Fruit fly (Drosophila melanogaster) whole organism, embryonic: Measurements from ENCODE around the gene drl.

ENCODE experiments used
- Ada2b ChIP-seq: fragments of 200-800 bp; sonication (Bioruptor generic); IDR thresholded peaks from 2 replicates; pipeline ENCODE4 v1.3.6; 2022; ENCODE audit warnings: missing biosample characterization, missing genetic modification characterization
- Antp ChIP-seq: fragments of 200-800 bp; sonication (Bioruptor generic); optimal IDR thresholded peaks from 3 replicates; lab custom pipeline; 2016; ENCODE audit warnings: missing biosample characterization, missing genetic modification characterization
- Asciz ChIP-seq: fragments of 200-800 bp; sonication (Bioruptor generic); optimal IDR thresholded peaks from 2 replicates; lab custom pipeline; 2017; ENCODE audit warnings: missing biosample characterization, mild to moderate bottlenecking, missing genetic modification characterization, missing genetic modification reagents
- Atf-2 ChIP-seq: fragments of 200-800 bp; sonication (Bioruptor generic); optimal IDR thresholded peaks from 2 replicates; lab custom pipeline; 2016; ENCODE audit warnings: missing biosample characterization, missing genetic modification characterization
- Atf6 ChIP-seq: fragments of 200-800 bp; sonication (Bioruptor generic); IDR thresholded peaks from 2 replicates; pipeline ENCODE4 v1.3.6; 2022; ENCODE audit warnings: missing biosample characterization, missing genetic modification characterization
- B-H1 ChIP-seq: fragments of 200-800 bp; sonication (Bioruptor generic); IDR thresholded peaks from 3 replicates; pipeline ENCODE4 v1.3.6; 2022; ENCODE audit warnings: missing biosample characterization, missing genetic modification characterization
- B-H2 ChIP-seq: fragments of 200-800 bp; sonication (Bioruptor generic); optimal IDR thresholded peaks from 2 replicates; lab custom pipeline; 2018; ENCODE audit warnings: missing biosample characterization, mild to moderate bottlenecking, missing genetic modification characterization
- Bgb ChIP-seq: fragments of 200-800 bp; sonication (Bioruptor generic); IDR thresholded peaks from 2 replicates; pipeline ENCODE4 v1.3.6; 2022; ENCODE audit warnings: missing biosample characterization, missing genetic modification characterization; ENCODE audit not compliant: partially characterized antibody
- CG10431 ChIP-seq: fragments of 200-800 bp; sonication (Bioruptor generic); optimal IDR thresholded peaks from 3 replicates; lab custom pipeline; 2018; ENCODE audit warnings: missing biosample characterization, mild to moderate bottlenecking, missing genetic modification characterization
- CG10565 ChIP-seq: fragments of 200-800 bp; sonication (Bioruptor generic); optimal IDR thresholded peaks from 3 replicates; lab custom pipeline; 2016; ENCODE audit warnings: missing biosample characterization, mild to moderate bottlenecking, missing genetic modification characterization
- CG11504 ChIP-seq: fragments of 200-800 bp; sonication (Bioruptor generic); optimal IDR thresholded peaks from 3 replicates; lab custom pipeline; 2019; ENCODE audit warnings: missing biosample characterization, mild to moderate bottlenecking, missing genetic modification characterization, moderate library complexity
- CG11560 ChIP-seq: fragments of 200-800 bp; sonication (Bioruptor generic); IDR thresholded peaks from 3 replicates; pipeline ENCODE4 v1.3.6; 2022; ENCODE audit warnings: missing biosample characterization, missing genetic modification characterization
- CG12219 ChIP-seq: fragments of 200-800 bp; sonication (Bioruptor generic); optimal IDR thresholded peaks from 3 replicates; lab custom pipeline; 2018; ENCODE audit warnings: missing biosample characterization, mild to moderate bottlenecking, missing genetic modification characterization
- CG1233 ChIP-seq: fragments of 200-800 bp; sonication (Bioruptor generic); optimal IDR thresholded peaks from 4 replicates; lab custom pipeline; 2018; ENCODE audit warnings: missing biosample characterization, mild to moderate bottlenecking, missing genetic modification characterization
- CG14441 ChIP-seq: fragments of 200-800 bp; sonication (Bioruptor generic); IDR thresholded peaks from 2 replicates; pipeline ENCODE4 v1.3.6; 2022; ENCODE audit warnings: missing biosample characterization, missing genetic modification characterization
- CG15696 ChIP-seq: fragments of 200-800 bp; sonication (Bioruptor generic); optimal IDR thresholded peaks from 2 replicates; lab custom pipeline; 2019; ENCODE audit warnings: missing biosample characterization, mild to moderate bottlenecking, missing genetic modification characterization, moderate library complexity
- CG16863 ChIP-seq: fragments of 200-800 bp; sonication (Bioruptor generic); optimal IDR thresholded peaks from 3 replicates; lab custom pipeline; 2016; ENCODE audit warnings: missing biosample characterization, missing genetic modification characterization
- CG1792 ChIP-seq: fragments of 200-800 bp; sonication (Bioruptor generic); optimal IDR thresholded peaks from 2 replicates; lab custom pipeline; 2016; ENCODE audit warnings: missing biosample characterization, missing genetic modification characterization
- CG18619 ChIP-seq: fragments of 200-800 bp; sonication (Bioruptor generic); optimal IDR thresholded peaks from 3 replicates; lab custom pipeline; 2017; ENCODE audit warnings: missing biosample characterization, mild to moderate bottlenecking, missing genetic modification characterization
- CG32767 ChIP-seq: fragments of 200-800 bp; sonication (Bioruptor generic); IDR thresholded peaks from 2 replicates; pipeline ENCODE4 v1.3.6; 2022; ENCODE audit warnings: missing biosample characterization, missing genetic modification characterization
- CG5180 ChIP-seq: fragments of 200-800 bp; sonication (Bioruptor generic); optimal IDR thresholded peaks from 3 replicates; lab custom pipeline; 2017; ENCODE audit warnings: missing biosample characterization, missing genetic modification characterization, mild to moderate bottlenecking, moderate library complexity, missing genetic modification reagents
- Dbx ChIP-seq: fragments of 200-800 bp; sonication (Bioruptor generic); IDR thresholded peaks from 3 replicates; pipeline ENCODE4 v1.3.6; 2022; ENCODE audit warnings: missing biosample characterization, missing genetic modification characterization
- Eip74EF ChIP-seq, 2 experiments: fragments of 200-800 bp in 1 of 2; fragments of >200 bp in 1 of 2; sonication (Bioruptor generic) in 1 of 2; optimal IDR thresholded peaks; 2 replicates each; lab custom pipeline; 2017 to 2019; ENCODE audit warnings: missing biosample characterization in 2 of 2, missing genetic modification characterization in 2 of 2, mild to moderate bottlenecking in 1 of 2, moderate library complexity in 1 of 2
- Fer1 ChIP-seq: fragments of 200-800 bp; sonication (Bioruptor generic); optimal IDR thresholded peaks from 2 replicates; lab custom pipeline; 2017; ENCODE audit warnings: missing biosample characterization, mild to moderate bottlenecking, missing genetic modification characterization
- H2.0 ChIP-seq: fragments of 200-800 bp; sonication (Bioruptor generic); IDR thresholded peaks from 2 replicates; pipeline ENCODE4 v1.3.6; 2022; ENCODE audit warnings: missing biosample characterization, missing genetic modification characterization
- Hmx ChIP-seq: fragments of 200-800 bp; sonication (Bioruptor generic); optimal IDR thresholded peaks from 2 replicates; lab custom pipeline; 2016; ENCODE audit warnings: missing biosample characterization, missing genetic modification characterization
- Opbp ChIP-seq: fragments of 200-800 bp; sonication (Bioruptor generic); IDR thresholded peaks from 3 replicates; pipeline ENCODE4 v1.3.6; 2022; ENCODE audit warnings: missing biosample characterization, missing genetic modification characterization; ENCODE audit not compliant: partially characterized antibody
- Optix ChIP-seq: fragments of 200-800 bp; sonication (Bioruptor generic); IDR thresholded peaks from 3 replicates; pipeline ENCODE4 v1.3.6; 2022; ENCODE audit warnings: missing biosample characterization, missing genetic modification characterization
- PHDP ChIP-seq: fragments of 200-800 bp; sonication (Bioruptor generic); optimal IDR thresholded peaks from 3 replicates; lab custom pipeline; 2018; ENCODE audit warnings: missing biosample characterization, mild to moderate bottlenecking, missing genetic modification characterization, moderate library complexity
- Six4 ChIP-seq: fragments of 200-800 bp; sonication (Bioruptor generic); optimal IDR thresholded peaks from 2 replicates; lab custom pipeline; 2016; ENCODE audit warnings: missing biosample characterization, missing genetic modification characterization
- Sry-δ ChIP-seq: fragments of 200-800 bp; sonication (Bioruptor generic); optimal IDR thresholded peaks from 2 replicates; lab custom pipeline; 2016; ENCODE audit warnings: missing biosample characterization, missing genetic modification characterization
- Taf1 ChIP-seq: fragments of 200-800 bp; sonication (Bioruptor generic); IDR thresholded peaks from 2 replicates; pipeline ENCODE4 v1.3.6; 2022; ENCODE audit warnings: missing biosample characterization, missing genetic modification characterization
- btn ChIP-seq: fragments of 200-800 bp; sonication (Bioruptor generic); optimal IDR thresholded peaks from 2 replicates; lab custom pipeline; 2016; ENCODE audit warnings: missing biosample characterization, missing genetic modification characterization
- chinmo ChIP-seq: fragments of 200-800 bp; sonication (Bioruptor generic); IDR thresholded peaks from 4 replicates; pipeline ENCODE4 v1.3.6; 2022; ENCODE audit warnings: missing biosample characterization, missing genetic modification characterization; ENCODE audit not compliant: partially characterized antibody
- crp ChIP-seq, 2 experiments: fragments of 200-800 bp; sonication (Bioruptor generic); optimal IDR thresholded peaks; 2 replicates in 1 of 2; 3 replicates in 1 of 2; lab custom pipeline; 2017; ENCODE audit warnings: missing biosample characterization in 2 of 2, missing genetic modification characterization in 2 of 2, mild to moderate bottlenecking in 1 of 2, moderate library complexity in 1 of 2
- dimm ChIP-seq: fragments of 200-800 bp; sonication (Bioruptor generic); IDR thresholded peaks from 2 replicates; pipeline ENCODE4 v1.3.6; 2022; ENCODE audit warnings: missing biosample characterization, missing genetic modification characterization
- fd102C ChIP-seq: fragments of 200-800 bp; sonication (Bioruptor generic); optimal IDR thresholded peaks from 2 replicates; lab custom pipeline; 2018; ENCODE audit warnings: missing biosample characterization, mild to moderate bottlenecking, missing genetic modification characterization, moderate library complexity
- fd3F ChIP-seq: fragments of 200-800 bp; sonication (Bioruptor generic); optimal IDR thresholded peaks from 2 replicates; lab custom pipeline; 2018; ENCODE audit warnings: missing biosample characterization, mild to moderate bottlenecking, missing genetic modification characterization, moderate library complexity
- grau ChIP-seq: fragments of 200-800 bp; optimal IDR thresholded peaks from 3 replicates; lab custom pipeline; 2019; ENCODE audit warnings: missing biosample characterization, mild to moderate bottlenecking, missing genetic modification characterization, moderate library complexity
- ken ChIP-seq: fragments of 200-800 bp; sonication (Bioruptor generic); IDR thresholded peaks from 3 replicates; pipeline ENCODE4 v1.3.6; 2022; ENCODE audit warnings: missing biosample characterization, missing genetic modification characterization
- kni ChIP-seq: fragments of 200-800 bp; sonication (Bioruptor generic); optimal IDR thresholded peaks from 3 replicates; lab custom pipeline; 2017; ENCODE audit warnings: mild to moderate bottlenecking, missing biosample characterization, missing genetic modification reagents, missing genetic modification characterization
- lmd ChIP-seq: fragments of 200-800 bp; sonication (Bioruptor generic); IDR thresholded peaks from 2 replicates; pipeline ENCODE4 v1.3.6; 2022; ENCODE audit warnings: missing biosample characterization, missing genetic modification characterization
- lov ChIP-seq, 2 experiments: fragments of 200-800 bp in 1 of 2; fragments of >200 bp in 1 of 2; sonication (Bioruptor generic) in 1 of 2; IDR thresholded peaks in 1 of 2; optimal IDR thresholded peaks in 1 of 2; 2 replicates in 1 of 2; 3 replicates in 1 of 2; pipeline versions ENCODE4 v1.3.6 to Lab custom; 2017 to 2022; ENCODE audit warnings: missing biosample characterization in 1 of 2, missing genetic modification characterization in 1 of 2
- peb ChIP-seq: fragments of 200-800 bp; sonication (Bioruptor generic); IDR thresholded peaks from 2 replicates; pipeline ENCODE4 v1.3.6; 2022; ENCODE audit warnings: missing biosample characterization, missing genetic modification characterization
- pfk ChIP-seq: fragments of 200-800 bp; sonication (Bioruptor generic); optimal IDR thresholded peaks from 2 replicates; lab custom pipeline; 2018; ENCODE audit warnings: missing biosample characterization, mild to moderate bottlenecking, missing genetic modification characterization, moderate library complexity
- repo ChIP-seq: fragments of 200-800 bp; sonication (Bioruptor generic); optimal IDR thresholded peaks from 2 replicates; lab custom pipeline; 2016; ENCODE audit warnings: missing biosample characterization, missing genetic modification characterization
- ro ChIP-seq: fragments of 200-800 bp; sonication (Bioruptor generic); IDR thresholded peaks from 2 replicates; pipeline ENCODE4 v1.3.6; 2022; ENCODE audit warnings: missing biosample characterization, missing genetic modification characterization
- sima ChIP-seq: fragments of 200-800 bp; sonication (Bioruptor generic); optimal IDR thresholded peaks from 2 replicates; lab custom pipeline; 2016; ENCODE audit warnings: missing biosample characterization, missing genetic modification characterization
- ssp ChIP-seq: fragments of 200-800 bp; sonication (Bioruptor generic); IDR thresholded peaks from 2 replicates; pipeline ENCODE4 v1.3.6; 2022; ENCODE audit warnings: missing biosample characterization, missing genetic modification characterization
- vfl ChIP-seq: fragments of 200-800 bp; sonication (Bioruptor generic); optimal IDR thresholded peaks from 2 replicates; lab custom pipeline; 2016; ENCODE audit warnings: missing biosample characterization, missing genetic modification characterization

drl gene

dm6 chr2L:19154893-19155389 is 35.2 kb upstream of the drl start (continued):
- TF ChIP-seq CG10565 (GFP tag; lab: Kevin White, UChicago) = no peak
- no peak for TF ChIP-seq Bgb (GFP tag; lab: Robert Waterston, UW)
- TF ChIP-seq PHDP = no peak
- peak; percentile 13 for TF ChIP-seq CG15696 (tag; lab: Kevin White, UChicago)
- no peak for TF ChIP-seq ken (GFP tag; lab: Robert Waterston, UW)
- 0 out of 2 replicates have a peak, but pooled peaks have one; percentile 11 for TF ChIP-seq CG14441 (GFP tag; lab: Robert Waterston, UW)
- no peak for TF ChIP-seq Sry-δ (GFP tag; lab: Kevin White, UChicago)
- no peak for TF ChIP-seq repo
- peak; percentile 96 for TF ChIP-seq kni (GFP tag; lab: Kevin White, UChicago)
- no peak for TF ChIP-seq lmd (GFP tag; lab: Robert Waterston, UW)
- no peak for TF ChIP-seq lov (optimal IDR thresholded peaks at IDR 0.05; lab: Kevin White, UChicago)
- no peak for TF ChIP-seq lov (GFP tag; IDR thresholded peaks at IDR 0.05; lab: Robert Waterston, UW)
- TF ChIP-seq CG11504 = no peak
- no peak for TF ChIP-seq btn (GFP tag; lab: Kevin White, UChicago)
- TF ChIP-seq ro (GFP tag; lab: Robert Waterston, UW) = no peak
- TF ChIP-seq B-H1 (GFP tag; lab: Robert Waterston, UW) = no peak
- no peak for TF ChIP-seq sima (GFP tag; lab: Kevin White, UChicago)
- TF ChIP-seq CG18619 = no peak
- peak; percentile 14 for TF ChIP-seq Six4 (GFP tag; lab: Kevin White, UChicago)
- TF ChIP-seq Fer1 (GFP tag; lab: Kevin White, UChicago) = no peak
- no peak for TF ChIP-seq B-H2 (GFP tag; lab: Kevin White, UChicago)
- TF ChIP-seq chinmo (GFP tag; lab: Robert Waterston, UW) = peak; percentile 78; the same call in 1 of the 4 replicates
- no peak; the same call in 2 of the 3 replicates for TF ChIP-seq CG11560 (tag; lab: Robert Waterston, UW)
- TF ChIP-seq CG1233 (GFP tag; lab: Kevin White, UChicago) = no peak
- no peak for TF ChIP-seq CG12219 (GFP tag; lab: Kevin White, UChicago)
- no peak for TF ChIP-seq CG16863
- no peak for TF ChIP-seq dimm (GFP tag; lab: Robert Waterston, UW)
- TF ChIP-seq Dbx (GFP tag; lab: Robert Waterston, UW) = no peak
- peak; percentile 28 for TF ChIP-seq CG5180 (GFP tag; lab: Kevin White, UChicago)
- no peak for TF ChIP-seq Atf-2 (GFP tag; lab: Kevin White, UChicago)
- no peak for TF ChIP-seq Antp
- TF ChIP-seq Eip74EF (GFP tag; optimal IDR thresholded peaks at IDR 0.05; lab: Kevin White, UChicago) = peak in 1 of 2 experiments; percentile 59
- TF ChIP-seq Atf6 (GFP tag; lab: Robert Waterston, UW) = no peak
- TF ChIP-seq Taf1 = no peak
- no peak for TF ChIP-seq grau (tag; lab: Kevin White, UChicago)
- TF ChIP-seq CG1792 (GFP tag; lab: Kevin White, UChicago) = no peak
- peak; percentile 84 for TF ChIP-seq pfk (GFP tag; lab: Kevin White, UChicago)
- no peak for TF ChIP-seq peb (GFP tag; lab: Robert Waterston, UW)
- TF ChIP-seq Optix (GFP tag; lab: Robert Waterston, UW) = peak; percentile 44; the same call in 1 of the 3 replicates
- peak in 1 of 2 experiments; percentile 29 for TF ChIP-seq crp (GFP tag; optimal IDR thresholded peaks at IDR 0.05; lab: Kevin White, UChicago)
- TF ChIP-seq CG10431 (GFP tag; lab: Kevin White, UChicago) = no peak
- TF ChIP-seq Hmx (GFP tag; lab: Kevin White, UChicago) = no peak
- no peak for TF ChIP-seq H2.0 (GFP tag; lab: Robert Waterston, UW)
- TF ChIP-seq Asciz = no peak
- TF ChIP-seq fd3F = no peak
- TF ChIP-seq fd102C (GFP tag; lab: Kevin White, UChicago) = no peak
- TF ChIP-seq Opbp (GFP tag; lab: Robert Waterston, UW) = no peak
- 0 out of 2 replicates have a peak, but pooled peaks have one; percentile 16 for TF ChIP-seq CG32767 (GFP tag; lab: Robert Waterston, UW)
- no peak for TF ChIP-seq vfl
- TF ChIP-seq ssp = no peak
- no peak for TF ChIP-seq Ada2b (GFP tag; lab: Robert Waterston, UW)
